Worm (Caenorhabditis elegans) whole organism, L1 larva: ENCODE measurements around the gene dod-24.

Experiments
- C04F5.9 ChIP-seq: sonication (generic microtip); optimal IDR thresholded peaks from 2 replicates; lab custom pipeline; 2016; ENCODE audit warnings: missing genetic modification characterization, missing compliant biosample characterization
- C16A3.4 ChIP-seq: fragments of 150-350 bp; optimal IDR thresholded peaks from 2 replicates; lab custom pipeline; 2014; ENCODE audit warnings: missing biosample characterization, missing genetic modification characterization
- alr-1 ChIP-seq: fragments of 200-800 bp; sonication (Bioruptor generic); optimal IDR thresholded peaks from 2 replicates; lab custom pipeline; 2018; ENCODE audit warnings: borderline replicate concordance, mild to moderate bottlenecking, missing genetic modification characterization, missing compliant biosample characterization
- aly-2 ChIP-seq: fragments of 150-350 bp; optimal IDR thresholded peaks from 2 replicates; lab custom pipeline; 2014; ENCODE audit warnings: missing biosample characterization, missing genetic modification characterization
- blmp-1 ChIP-seq: fragments of 150-350 bp; optimal IDR thresholded peaks from 2 replicates; lab custom pipeline; 2014; ENCODE audit warnings: missing biosample characterization, missing genetic modification characterization
- ceh-63 ChIP-seq: fragments of 200-800 bp; sonication (Bioruptor generic); optimal IDR thresholded peaks from 2 replicates; lab custom pipeline; 2018; ENCODE audit warnings: mild to moderate bottlenecking, missing genetic modification characterization, missing compliant biosample characterization
- ceh-8 ChIP-seq: fragments of 200-800 bp; sonication (Bioruptor generic); optimal IDR thresholded peaks from 2 replicates; lab custom pipeline; 2018; ENCODE audit warnings: mild to moderate bottlenecking, missing genetic modification characterization, moderate library complexity, missing compliant biosample characterization
- ceh-90 ChIP-seq: sonication (generic microtip); optimal IDR thresholded peaks from 2 replicates; lab custom pipeline; 2016; ENCODE audit warnings: missing genetic modification characterization, missing compliant biosample characterization
- ces-1 ChIP-seq: fragments of 150-350 bp; optimal IDR thresholded peaks from 2 replicates; lab custom pipeline; 2014; ENCODE audit warnings: missing biosample characterization, missing genetic modification reagents, missing genetic modification characterization
- dpl-1 ChIP-seq, 3 experiments: fragments of 150-350 bp in 2 of 3; sonication (generic microtip) in 1 of 3; optimal IDR thresholded peaks; 2 replicates each; lab custom pipeline; 2014 to 2017; ENCODE audit warnings: missing biosample characterization in 3 of 3, missing genetic modification characterization in 3 of 3, missing genetic modification reagents in 3 of 3
- efl-1 ChIP-seq, 4 experiments: fragments of 150-350 bp; optimal IDR thresholded peaks in 3 of 4; peaks in 1 of 4; 1 replicate in 1 of 4; 2 replicates in 3 of 4; lab custom pipeline; 2014; ENCODE audit warnings: missing biosample characterization in 2 of 4, missing genetic modification characterization in 2 of 4, missing genetic modification reagents in 2 of 4
- egl-13 ChIP-seq: sonication (generic microtip); optimal IDR thresholded peaks from 2 replicates; lab custom pipeline; 2016; ENCODE audit warnings: missing genotype, missing genetic modification reagents, missing genetic modification characterization, missing compliant biosample characterization
- egl-27 ChIP-seq, 2 experiments: fragments of 150-350 bp in 1 of 2; sonication (generic microtip); optimal IDR thresholded peaks; 3 replicates each; lab custom pipeline; 2017 to 2018; ENCODE audit warnings: missing biosample characterization in 2 of 2, missing genetic modification characterization in 2 of 2, missing genetic modification reagents in 2 of 2
- elt-3 ChIP-seq, 6 experiments: fragments of 150-350 bp in 1 of 6; sonication (generic microtip); optimal IDR thresholded peaks; 2 replicates each; lab custom pipeline; 2017 to 2018; ENCODE audit warnings: missing biosample characterization in 6 of 6, missing genetic modification characterization in 6 of 6, inconsistent platforms in 1 of 6
- fkh-10 ChIP-seq: sonication (generic microtip); optimal IDR thresholded peaks from 2 replicates; lab custom pipeline; 2017; ENCODE audit warnings: missing biosample characterization, missing genetic modification reagents, missing genetic modification characterization
- fkh-4 ChIP-seq: sonication (generic microtip); optimal IDR thresholded peaks from 2 replicates; lab custom pipeline; 2016; ENCODE audit warnings: missing compliant biosample characterization, missing genetic modification characterization, borderline replicate concordance
- grh-1 ChIP-seq: fragments of 200-800 bp; sonication (Bioruptor generic); IDR thresholded peaks from 2 replicates; pipeline ENCODE4 v1.3.6; 2022; ENCODE audit warnings: missing genetic modification reagents, missing genetic modification characterization, missing compliant biosample characterization
- hpl-2 ChIP-seq: fragments of 150-350 bp; optimal IDR thresholded peaks from 2 replicates; lab custom pipeline; 2014; ENCODE audit warnings: missing biosample characterization, missing genetic modification reagents, missing genetic modification characterization
- irx-1 ChIP-seq: sonication (generic microtip); optimal IDR thresholded peaks from 2 replicates; lab custom pipeline; 2016; ENCODE audit warnings: missing genetic modification characterization, missing compliant biosample characterization
- isw-1 ChIP-seq: fragments of 200-800 bp; sonication (Bioruptor generic); IDR thresholded peaks from 2 replicates; pipeline ENCODE4 v1.3.6; 2022; ENCODE audit warnings: missing genetic modification characterization, missing compliant biosample characterization
- jun-1 ChIP-seq: fragments of 150-350 bp; optimal IDR thresholded peaks from 2 replicates; lab custom pipeline; 2014; ENCODE audit warnings: missing biosample characterization, missing genetic modification reagents, missing genetic modification characterization
- lin-13 ChIP-seq: fragments of 150-350 bp; optimal IDR thresholded peaks from 2 replicates; lab custom pipeline; 2014; ENCODE audit warnings: missing biosample characterization, missing genetic modification reagents, missing genetic modification characterization
- lin-35 ChIP-seq, 2 experiments: fragments of 150-350 bp; optimal IDR thresholded peaks; 2 replicates each; lab custom pipeline; 2014; ENCODE audit warnings: missing biosample characterization in 2 of 2, missing genetic modification characterization in 2 of 2, missing genetic modification reagents in 2 of 2
- nhr-12 ChIP-seq: sonication (generic microtip); optimal IDR thresholded peaks from 2 replicates; lab custom pipeline; 2017; ENCODE audit warnings: missing biosample characterization, missing genetic modification characterization
- nhr-19 ChIP-seq: fragments of 200-800 bp; sonication (Bioruptor generic); conservative IDR thresholded peaks from 2 replicates; pipeline ENCODE4 v1.3.6; 2022; ENCODE audit warnings: missing genetic modification characterization, missing compliant biosample characterization
- nhr-237 ChIP-seq: fragments of 150-350 bp; optimal IDR thresholded peaks from 2 replicates; lab custom pipeline; 2014; ENCODE audit warnings: missing biosample characterization, missing genetic modification characterization
- nhr-28 ChIP-seq: fragments of 150-350 bp; optimal IDR thresholded peaks from 2 replicates; lab custom pipeline; 2014; ENCODE audit warnings: missing biosample characterization, missing genetic modification characterization
- nhr-47 ChIP-seq: sonication (generic microtip); optimal IDR thresholded peaks from 2 replicates; lab custom pipeline; 2016; ENCODE audit warnings: mild to moderate bottlenecking, missing genetic modification characterization, moderate library complexity, missing compliant biosample characterization
- nhr-76 ChIP-seq: sonication (generic microtip); optimal IDR thresholded peaks from 2 replicates; lab custom pipeline; 2017; ENCODE audit warnings: missing biosample characterization, missing genetic modification characterization
- nhr-90 ChIP-seq: sonication (generic microtip); optimal IDR thresholded peaks from 2 replicates; lab custom pipeline; 2016; ENCODE audit warnings: mild to moderate bottlenecking, missing genetic modification characterization, missing compliant biosample characterization; ENCODE audit not compliant: poor library complexity
- pag-3 ChIP-seq: sonication (generic microtip); optimal IDR thresholded peaks from 2 replicates; lab custom pipeline; 2017; ENCODE audit warnings: missing genetic modification characterization, mild to moderate bottlenecking, missing compliant biosample characterization, antibody characterized with exemption, borderline replicate concordance; ENCODE audit not compliant: insufficient read depth
- pax-3 ChIP-seq: fragments of 200-800 bp; sonication (Bioruptor generic); optimal IDR thresholded peaks from 2 replicates; lab custom pipeline; 2018; ENCODE audit warnings: mild to moderate bottlenecking, missing genetic modification characterization, moderate library complexity, missing compliant biosample characterization
- snu-23 ChIP-seq: sonication (generic microtip); optimal IDR thresholded peaks from 2 replicates; lab custom pipeline; 2016; ENCODE audit warnings: missing genetic modification characterization, missing compliant biosample characterization
- sox-4 ChIP-seq: sonication (generic microtip); optimal IDR thresholded peaks from 2 replicates; lab custom pipeline; 2016; ENCODE audit warnings: missing genetic modification characterization, missing compliant biosample characterization
- sptf-1 ChIP-seq: fragments of 150-350 bp; optimal IDR thresholded peaks from 2 replicates; lab custom pipeline; 2014; ENCODE audit warnings: missing biosample characterization, missing genetic modification characterization
- swsn-7 ChIP-seq: sonication (generic microtip); optimal IDR thresholded peaks from 2 replicates; lab custom pipeline; 2016; ENCODE audit warnings: missing genetic modification characterization, missing compliant biosample characterization
- unc-62 ChIP-seq: fragments of 150-350 bp; optimal IDR thresholded peaks from 2 replicates; lab custom pipeline; 2014; ENCODE audit warnings: missing biosample characterization, missing genetic modification reagents, missing genetic modification characterization
- unc-86 ChIP-seq: sonication (generic microtip); optimal IDR thresholded peaks from 2 replicates; lab custom pipeline; 2016; ENCODE audit warnings: missing genetic modification characterization, missing compliant biosample characterization
- vab-15 ChIP-seq: sonication (generic microtip); optimal IDR thresholded peaks from 2 replicates; lab custom pipeline; 2017; ENCODE audit warnings: missing genotype, mild to moderate bottlenecking, missing genetic modification characterization, missing compliant biosample characterization
- xbp-1 ChIP-seq: sonication (generic microtip); optimal IDR thresholded peaks from 2 replicates; lab custom pipeline; 2016; ENCODE audit warnings: missing genetic modification characterization, missing compliant biosample characterization

dod-24 gene

DNA sequence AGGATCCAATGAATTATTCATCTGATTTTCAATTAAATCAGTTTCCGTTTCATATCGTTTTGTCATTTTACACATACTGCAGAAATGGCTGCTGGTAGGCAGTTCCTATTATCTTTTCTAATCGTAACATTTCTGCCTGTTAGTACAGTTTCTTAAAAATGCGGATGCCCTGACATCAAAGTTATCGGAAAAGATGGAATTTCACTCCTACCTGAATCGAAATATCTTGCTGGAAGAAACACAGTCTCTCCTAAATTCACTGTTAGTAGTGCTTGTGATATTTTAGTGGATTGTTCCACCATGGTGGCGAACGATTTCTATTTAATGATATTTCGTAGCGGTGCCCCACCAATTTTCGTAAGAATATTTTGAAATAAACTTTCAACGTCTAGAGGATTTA, 7.3 kb upstream of the dod-24 start, which contains the start of gene F55G11.10:
Gene F55G11.10 (plus strand): TSS at position 301 of the 400 bp plus-strand sequence.
- TF ChIP-seq ceh-90 (no peak), sox-4 (tag; lab: Kevin White, UChicago) (no peak), blmp-1 (tag; lab: Kevin White, UChicago) (no peak), irx-1 (tag; lab: Kevin White, UChicago) (no peak), snu-23 (no peak), ceh-63 (GFP tag; lab: Kevin White, UChicago) (no peak), dpl-1 (GFP tag; optimal IDR thresholded peaks at IDR 0.05; lab: Kevin White, UChicago) (no peak), nhr-28 (tag; lab: Kevin White, UChicago) (no peak), swsn-7 (tag; lab: Kevin White, UChicago) (no peak), grh-1 (GFP tag; lab: Robert Waterston, UW) (no peak), C04F5.9 (tag; lab: Kevin White, UChicago) (no peak), fkh-4 (tag; lab: Kevin White, UChicago) (no peak), isw-1 (GFP tag; lab: Robert Waterston, UW) (no peak), ceh-8 (GFP tag; lab: Kevin White, UChicago) (no peak), nhr-90 (tag; lab: Kevin White, UChicago) (no peak)

DNA sequence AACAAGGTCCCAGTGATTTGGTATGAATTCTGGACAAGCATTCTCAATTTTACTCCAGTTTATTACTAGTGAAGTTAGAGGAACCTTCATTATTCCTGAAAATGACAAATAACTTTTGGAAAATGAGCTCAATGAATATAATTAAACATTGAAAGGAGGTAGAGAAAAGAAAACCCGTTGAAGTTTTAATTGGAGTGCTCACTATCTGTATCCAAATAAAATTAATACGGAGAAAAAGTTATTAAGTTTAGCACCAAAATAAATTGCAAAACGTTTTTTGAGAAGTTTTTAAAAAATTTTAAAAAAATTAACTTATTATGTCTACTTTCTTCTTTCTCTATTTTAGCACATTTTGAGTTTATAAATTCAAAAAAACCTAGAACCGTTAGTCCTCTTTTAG, 5.3 kb upstream of the dod-24 start, which contains the start of gene F55G11.1:
Gene F55G11.1 (minus strand): TSS at position 101 of the 400 bp plus-strand sequence.
- TF ChIP-seq fkh-10 (GFP tag; lab: Kevin White, UChicago), result no peak
- no peak for TF ChIP-seq irx-1 (tag; lab: Kevin White, UChicago)
- TF ChIP-seq unc-62, result no peak
- TF ChIP-seq hpl-2 (GFP tag; lab: Kevin White, UChicago), result no peak
- no peak for TF ChIP-seq nhr-237
- no peak for TF ChIP-seq egl-27 (tag; optimal IDR thresholded peaks at IDR 0.05; lab: Kevin White, UChicago)
- no peak for TF ChIP-seq pag-3
- no peak for TF ChIP-seq vab-15 (tag; lab: Kevin White, UChicago)
- TF ChIP-seq C04F5.9 (tag; lab: Kevin White, UChicago), result no peak
- TF ChIP-seq ces-1 (GFP tag; lab: Kevin White, UChicago), result no peak
- TF ChIP-seq pax-3 (tag; lab: Kevin White, UChicago), result no peak
- no peak for TF ChIP-seq unc-86 (tag; lab: Kevin White, UChicago)
- TF ChIP-seq C16A3.4, result no peak
- TF ChIP-seq isw-1 (GFP tag; lab: Robert Waterston, UW), result no peak
- TF ChIP-seq, all 84 proteins: peak for 0

DNA sequence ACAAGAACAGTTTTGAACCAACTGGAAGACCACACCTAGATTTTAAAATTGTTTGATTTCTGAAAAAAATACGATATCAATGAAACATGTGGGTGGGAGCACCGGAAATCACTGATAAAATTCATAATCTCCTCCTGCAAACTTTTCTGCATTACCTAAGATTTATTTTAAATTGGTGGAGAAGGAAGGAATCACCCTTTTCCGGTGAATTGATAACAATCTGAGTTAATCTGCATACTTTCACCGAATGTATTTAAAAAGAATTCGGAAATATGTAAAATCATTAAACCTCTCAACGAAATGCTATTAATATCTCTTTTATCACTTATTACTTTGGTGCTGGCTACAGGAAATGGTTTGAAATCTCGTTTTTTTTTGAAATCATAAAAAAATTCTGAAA, 1.5 kb upstream of the dod-24 start, which contains the start of gene dct-19:
Gene dct-19 (plus strand): TSS at position 301 of the 400 bp plus-strand sequence.
- TF ChIP-seq efl-1 (optimal IDR thresholded peaks at IDR 0.05; lab: Kevin White, UChicago) (no peak), efl-1 (GFP tag; optimal IDR thresholded peaks at IDR 0.05 in 1 of 2; lab: Kevin White, UChicago) (no peak), alr-1 (no peak), nhr-76 (tag; lab: Kevin White, UChicago) (no peak), nhr-47 (no peak), jun-1 (tag; lab: Kevin White, UChicago) (no peak), aly-2 (tag; lab: Kevin White, UChicago) (no peak), egl-13 (no peak), fkh-10 (GFP tag; lab: Kevin White, UChicago) (no peak), sptf-1 (tag; lab: Kevin White, UChicago) (no peak), irx-1 (tag; lab: Kevin White, UChicago) (no peak), lin-35 (GFP tag; optimal IDR thresholded peaks at IDR 0.05; lab: Kevin White, UChicago) (no peak), ceh-8 (GFP tag; lab: Kevin White, UChicago) (no peak), nhr-12 (no peak), ces-1 (GFP tag; lab: Kevin White, UChicago) (no peak), xbp-1 (no peak), elt-3 (tag; optimal IDR thresholded peaks at IDR 0.05; lab: Kevin White, UChicago) (no peak), nhr-19 (GFP tag; lab: Robert Waterston, UW) (no peak), nhr-90 (tag; lab: Kevin White, UChicago) (no peak), lin-13 (GFP tag; lab: Kevin White, UChicago) (no peak), nhr-237 (no peak)
- TF ChIP-seq, all 84 proteins: peak for 0
